Worm (Caenorhabditis elegans) whole organism, late embryonic: ENCODE measurements around the gene tsen-54.
A peak's percentile ranks its signal among the peaks of the same experiment; 100 is the strongest.

Experiments used
- F13H6.1 ChIP-seq: sonication (generic microtip); optimal IDR thresholded peaks from 2 replicates; lab custom pipeline; 2016; ENCODE audit warnings: missing genetic modification characterization, missing compliant biosample characterization
- ets-4 ChIP-seq: sonication (generic microtip); optimal IDR thresholded peaks from 2 replicates; lab custom pipeline; 2016; ENCODE audit warnings: missing genetic modification characterization, missing compliant biosample characterization
- fkh-10 ChIP-seq: fragments of 150-350 bp; optimal IDR thresholded peaks from 2 replicates; lab custom pipeline; 2014; ENCODE audit warnings: missing biosample characterization, missing genetic modification reagents, missing genetic modification characterization
- sox-4 ChIP-seq: sonication (generic microtip); optimal IDR thresholded peaks from 2 replicates; lab custom pipeline; 2017; ENCODE audit warnings: mild to moderate bottlenecking, missing genetic modification characterization, inconsistent platforms, missing compliant biosample characterization
- tbx-2 ChIP-seq: sonication (generic microtip); optimal IDR thresholded peaks from 2 replicates; lab custom pipeline; 2016; ENCODE audit warnings: missing genetic modification characterization, missing compliant biosample characterization

DNA sequence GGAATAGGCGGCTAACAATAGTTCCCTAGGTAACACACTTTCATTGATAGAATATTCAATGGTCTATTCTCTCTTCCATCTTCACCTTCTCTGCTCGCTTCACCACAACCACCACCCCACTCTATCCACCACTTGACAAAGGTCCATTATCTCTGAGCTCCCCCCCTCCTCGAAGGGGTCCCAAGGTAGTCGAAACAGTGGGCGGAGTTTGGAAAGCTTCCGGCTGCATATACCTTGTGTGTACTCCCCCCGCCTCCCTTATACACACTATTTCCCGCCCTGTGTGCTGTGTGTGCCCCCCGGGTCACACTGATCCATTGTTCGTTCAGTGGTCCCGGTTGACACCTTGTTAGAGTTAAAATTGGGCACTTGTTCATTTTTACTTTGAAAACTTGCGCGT lies 39.5 kb upstream of the tsen-54 start:
- TF ChIP-seq F13H6.1 (tag; lab: Kevin White, UChicago): no peak
- no peak for TF ChIP-seq ets-4 (tag; lab: Kevin White, UChicago)
- peak; percentile 34 for TF ChIP-seq tbx-2
- TF ChIP-seq sox-4 (tag; lab: Kevin White, UChicago): no peak
- no peak for TF ChIP-seq fkh-10 (GFP tag; lab: Kevin White, UChicago)
